Worm (Caenorhabditis elegans): Measurements from ENCODE around the gene nhr-78.

nhr-78 gene

DNA sequence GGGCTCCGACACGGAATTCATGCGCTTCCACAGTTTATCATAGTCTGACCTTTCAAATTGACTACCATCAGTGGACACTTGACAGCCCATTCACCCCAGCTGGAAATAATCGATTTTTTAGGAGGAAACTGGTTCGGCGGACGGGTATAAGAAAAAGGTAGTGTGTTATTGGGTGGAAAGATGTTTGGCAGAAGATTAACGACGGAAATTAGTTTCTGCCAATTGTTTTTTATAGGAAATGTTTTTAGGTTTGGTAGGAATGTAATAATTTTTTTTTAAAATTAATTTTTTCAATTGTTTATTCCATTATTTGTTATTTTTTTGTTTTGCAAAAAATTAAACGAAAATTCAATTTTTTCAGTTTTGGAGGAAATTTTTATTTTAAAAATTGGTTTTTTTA lies 21.3 kb upstream of the nhr-78 start, which contains the start of gene F15E6.9:
Gene F15E6.9 (minus strand): TSS at position 101 of the 400 bp plus-strand sequence.
- TF ChIP-seq tbx-2 (tag; optimal IDR thresholded peaks at IDR 0.05) (no peak), sea-2 (GFP tag; optimal IDR thresholded peaks at IDR 0.05) (no peak), ceh-9 (tag; optimal IDR thresholded peaks at IDR 0.05) (no peak), nhr-25 (tag; optimal IDR thresholded peaks at IDR 0.05) (no peak), eor-1 (tag; optimal IDR thresholded peaks at IDR 0.05) (no peak), ceh-28 (tag; optimal IDR thresholded peaks at IDR 0.05) (no peak), egl-5 (tag; optimal IDR thresholded peaks at IDR 0.05) (no peak), zag-1 (tag; optimal IDR thresholded peaks at IDR 0.05) (no peak), hmg-11 (tag; optimal IDR thresholded peaks at IDR 0.05) (no peak), snpc-4 (tag; optimal IDR thresholded peaks at IDR 0.05) (no peak), aly-2 (tag; optimal IDR thresholded peaks at IDR 0.05) (no peak), nhr-12 (tag; optimal IDR thresholded peaks at IDR 0.05) (no peak)

ce11 chrIV:4294552-4294951 lies 16.9 kb upstream of the nhr-78 start, which contains the start of gene F15E6.3:
Gene F15E6.3, plus strand, starts transcription at chrIV:4294895.
- TF ChIP-seq nhr-43 (tag; optimal IDR thresholded peaks at IDR 0.05; ENCODE audit: poor library complexity, severe bottlenecking) (peak; percentile 76), elt-3 (tag; optimal IDR thresholded peaks at IDR 0.05) (peak in 1 of 3 experiments; percentile 36), nhr-25 (tag; optimal IDR thresholded peaks at IDR 0.05) (peak; percentile 60), nhr-23 (tag; optimal IDR thresholded peaks at IDR 0.05) (peak; percentile 89), ceh-28 (tag; optimal IDR thresholded peaks at IDR 0.05) (peak; percentile 32), zag-1 (tag; optimal IDR thresholded peaks at IDR 0.05) (no peak), nhr-28 (tag; optimal IDR thresholded peaks at IDR 0.05) (no peak)

- TF ChIP-seq nhr-237 (tag; optimal IDR thresholded peaks at IDR 0.05) = no peak
- no peak for TF ChIP-seq tbx-2 (tag; optimal IDR thresholded peaks at IDR 0.05)
- no peak for TF ChIP-seq nfya-1 (tag; optimal IDR thresholded peaks at IDR 0.05; ENCODE audit: insufficient read depth)
- no peak for TF ChIP-seq elt-1 (tag; optimal IDR thresholded peaks at IDR 0.05)
- no peak for TF ChIP-seq pha-4 (tag; optimal IDR thresholded peaks at IDR 0.05)
- no peak for TF ChIP-seq ceh-16 (tag; optimal IDR thresholded peaks at IDR 0.05)
- TF ChIP-seq fkh-2 (tag; optimal IDR thresholded peaks at IDR 0.05) = no peak
- TF ChIP-seq ztf-11 (tag; optimal IDR thresholded peaks at IDR 0.05) = no peak
Measured at ce11 chrIV:4292569-4292968, 14.9 kb upstream of the nhr-78 start, which contains the start of gene F15E6.10. Gene F15E6.10, plus strand, starts transcription at chrIV:4292869.

DNA sequence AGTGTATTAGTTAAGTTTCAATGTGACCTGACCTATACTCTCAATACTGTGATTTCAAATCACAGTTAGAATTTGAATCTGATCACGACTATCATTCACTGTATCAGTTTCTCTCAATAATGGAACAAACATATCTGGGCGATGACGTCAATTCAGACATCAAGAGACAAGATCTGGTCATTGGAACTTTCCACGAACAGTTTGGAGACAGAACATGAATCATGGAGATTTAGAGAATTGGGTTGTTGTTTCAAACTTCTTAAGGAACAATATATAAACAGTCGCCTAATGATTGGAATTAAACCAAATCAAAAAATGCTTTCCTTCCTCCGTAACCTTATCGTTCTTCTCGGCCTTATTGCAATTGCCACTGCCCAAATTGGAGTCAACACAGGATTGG lies 13.5 kb upstream of the nhr-78 start, which contains the start of gene F15E6.4:
Gene F15E6.4 (plus strand): TSS at position 301 of the 400 bp plus-strand sequence.
- TF ChIP-seq aly-2 (tag; optimal IDR thresholded peaks at IDR 0.05) (no peak), ceh-28 (tag; optimal IDR thresholded peaks at IDR 0.05) (no peak), hmg-11 (tag; optimal IDR thresholded peaks at IDR 0.05) (no peak), jun-1 (tag; optimal IDR thresholded peaks at IDR 0.05) (no peak), ztf-4 (tag; optimal IDR thresholded peaks at IDR 0.05) (no peak), lsy-12 (tag; optimal IDR thresholded peaks at IDR 0.05) (no peak), egl-5 (tag; optimal IDR thresholded peaks at IDR 0.05) (no peak), snpc-4 (tag; optimal IDR thresholded peaks at IDR 0.05) (no peak), nhr-43 (tag; optimal IDR thresholded peaks at IDR 0.05; ENCODE audit: poor library complexity, severe bottlenecking) (no peak), unc-39 (tag; optimal IDR thresholded peaks at IDR 0.05) (no peak), ceh-9 (tag; optimal IDR thresholded peaks at IDR 0.05) (no peak), eor-1 (tag; optimal IDR thresholded peaks at IDR 0.05) (no peak), ztf-11 (tag; optimal IDR thresholded peaks at IDR 0.05) (no peak), pha-4 (tag; optimal IDR thresholded peaks at IDR 0.05) (no peak), ceh-82 (tag; optimal IDR thresholded peaks at IDR 0.05) (no peak), lin-39 (tag; optimal IDR thresholded peaks at IDR 0.05) (no peak)

DNA sequence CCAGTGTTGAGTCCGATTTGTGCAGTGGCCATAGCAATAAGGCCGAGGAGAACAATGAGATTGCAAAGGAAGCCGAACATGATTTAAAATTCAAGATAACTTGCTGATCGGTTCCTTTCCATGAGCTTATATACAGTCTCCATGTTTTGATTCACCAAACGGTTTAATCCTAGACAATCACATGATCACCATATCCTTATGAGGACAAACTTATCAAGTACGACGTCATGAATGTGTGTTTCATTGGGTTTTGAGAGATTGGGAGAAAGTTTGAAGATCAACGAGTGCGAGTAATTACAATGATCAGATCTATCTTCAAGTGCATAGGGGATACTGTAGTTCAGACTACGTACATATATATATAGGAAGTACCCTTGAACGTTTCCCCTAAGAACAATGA lies 12.8 kb upstream of the nhr-78 start, which contains the start of gene dct-7:
Gene dct-7 (minus strand): TSS at position 101 of the 400 bp plus-strand sequence.
- TF ChIP-seq nhr-43 (tag; optimal IDR thresholded peaks at IDR 0.05; ENCODE audit: poor library complexity, severe bottlenecking) (peak; percentile 30), tbx-2 (tag; optimal IDR thresholded peaks at IDR 0.05) (no peak)

DNA sequence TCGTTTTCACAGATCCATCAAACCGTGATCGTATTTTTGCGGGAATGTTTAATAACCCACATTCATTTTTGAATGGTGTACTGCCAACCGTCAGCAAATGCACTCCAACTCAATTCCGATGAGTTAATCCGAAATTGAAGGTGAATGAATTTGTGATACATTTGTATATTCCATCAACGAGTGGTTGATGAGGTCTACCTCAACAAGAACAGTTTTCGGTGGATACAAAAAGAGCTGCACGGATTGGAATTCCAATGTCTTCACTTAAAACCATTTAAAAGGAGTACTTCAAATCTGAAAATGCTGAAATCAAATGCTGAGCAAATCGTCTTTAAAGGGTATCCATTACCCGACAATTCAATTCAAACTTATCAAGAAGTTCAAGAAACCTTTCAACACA lies 11.6 kb upstream of the nhr-78 start, which contains the start of gene F15E6.5:
Gene F15E6.5 (plus strand): TSS at position 301 of the 400 bp plus-strand sequence.
- TF ChIP-seq mdl-1 (tag; optimal IDR thresholded peaks at IDR 0.05) (no peak), eor-1 (tag; optimal IDR thresholded peaks at IDR 0.05) (no peak), nhr-67 (tag; optimal IDR thresholded peaks at IDR 0.05) (no peak), pqm-1 (tag; optimal IDR thresholded peaks at IDR 0.05) (no peak), fkh-10 (GFP tag; optimal IDR thresholded peaks at IDR 0.05) (no peak), elt-3 (tag; optimal IDR thresholded peaks at IDR 0.05) (no peak), nhr-28 (tag; optimal IDR thresholded peaks at IDR 0.05) (no peak), lin-15B (tag; optimal IDR thresholded peaks at IDR 0.05) (no peak), hmg-11 (tag; optimal IDR thresholded peaks at IDR 0.05) (no peak), daf-12 (tag; optimal IDR thresholded peaks at IDR 0.05) (no peak), nfya-1 (tag; optimal IDR thresholded peaks at IDR 0.05; ENCODE audit: insufficient read depth) (no peak), ceh-16 (tag; optimal IDR thresholded peaks at IDR 0.05) (no peak)
